Worm (Caenorhabditis elegans) whole organism, late embryonic: ENCODE results near the gene F59A6.13.

Experiments
- ama-1 ChIP-seq: fragments of 150-350 bp; optimal IDR thresholded peaks from 2 replicates; lab custom pipeline; 2014
- ceh-45 ChIP-seq: fragments of 200-800 bp; sonication (Bioruptor generic); IDR thresholded peaks from 2 replicates; pipeline ENCODE4 v1.3.6; 2022; ENCODE audit warnings: missing genetic modification reagents, missing genetic modification characterization, missing compliant biosample characterization
- ceh-48 ChIP-seq: sonication (generic microtip); optimal IDR thresholded peaks from 2 replicates; lab custom pipeline; 2016; ENCODE audit warnings: missing genetic modification characterization, inconsistent platforms, missing compliant biosample characterization
- ceh-9 ChIP-seq: sonication (generic microtip); optimal IDR thresholded peaks from 2 replicates; lab custom pipeline; 2016; ENCODE audit warnings: mild to moderate bottlenecking, missing genetic modification characterization, inconsistent platforms, missing compliant biosample characterization
- dve-1 ChIP-seq: sonication (generic microtip); optimal IDR thresholded peaks from 2 replicates; lab custom pipeline; 2017; ENCODE audit warnings: antibody characterized with exemption, mild to moderate bottlenecking, missing genetic modification characterization, missing compliant biosample characterization
- ets-4 ChIP-seq: sonication (generic microtip); optimal IDR thresholded peaks from 2 replicates; lab custom pipeline; 2016; ENCODE audit warnings: missing genetic modification characterization, missing compliant biosample characterization
- hlh-30 ChIP-seq: sonication (generic microtip); optimal IDR thresholded peaks from 2 replicates; lab custom pipeline; 2017; ENCODE audit warnings: antibody characterized with exemption, missing genetic modification characterization, missing compliant biosample characterization; ENCODE audit not compliant: insufficient read depth
- hlh-8 ChIP-seq: sonication (generic microtip); optimal IDR thresholded peaks from 2 replicates; lab custom pipeline; 2016; ENCODE audit warnings: missing genotype, missing genetic modification characterization, missing compliant biosample characterization
- nhr-11 ChIP-seq: fragments of 150-350 bp; optimal IDR thresholded peaks from 2 replicates; lab custom pipeline; 2014; ENCODE audit warnings: missing biosample characterization, missing genetic modification characterization
- pat-9 ChIP-seq: fragments of 200-800 bp; sonication (Bioruptor generic); optimal IDR thresholded peaks from 2 replicates; lab custom pipeline; 2018; ENCODE audit warnings: mild to moderate bottlenecking, missing genetic modification characterization, moderate library complexity, missing compliant biosample characterization
- pha-4 ChIP-seq: fragments of 150-350 bp; optimal IDR thresholded peaks from 2 replicates; lab custom pipeline; 2018; ENCODE audit warnings: missing biosample characterization, missing genetic modification reagents, missing genetic modification characterization
- pqm-1 ChIP-seq: sonication (generic microtip); optimal IDR thresholded peaks from 2 replicates; lab custom pipeline; 2016; ENCODE audit warnings: missing genetic modification characterization, missing compliant biosample characterization
- rnt-1 ChIP-seq: sonication (generic microtip); optimal IDR thresholded peaks from 2 replicates; lab custom pipeline; 2016; ENCODE audit warnings: missing genetic modification characterization, missing compliant biosample characterization
- unc-55 ChIP-seq: sonication (generic microtip); optimal IDR thresholded peaks from 2 replicates; lab custom pipeline; 2017; ENCODE audit warnings: missing biosample characterization, missing genetic modification reagents, missing genetic modification characterization

ce11 chrII:5055129-5055666 is 32.6 kb downstream of the F59A6.13 start, which contains the start of the genes ify-1 and rpl-22:
- TF ChIP-seq ceh-9 (tag; lab: Kevin White, UChicago) (no peak), hlh-30 (tag; lab: Kevin White, UChicago) (peak; percentile 71), unc-55 (GFP tag; lab: Kevin White, UChicago) (peak; percentile 71), ets-4 (peak; percentile 50), ceh-45 (GFP tag; lab: Robert Waterston, UW) (no peak), ceh-48 (tag; lab: Kevin White, UChicago) (peak; percentile 97), rnt-1 (peak; percentile 73), pqm-1 (tag; lab: Kevin White, UChicago) (peak; percentile 36), hlh-8 (tag; lab: Kevin White, UChicago) (peak; percentile 31), dve-1 (tag; lab: Kevin White, UChicago) (peak; percentile 82), nhr-11 (tag; lab: Kevin White, UChicago) (no peak), pha-4 (tag; lab: Kevin White, UChicago) (no peak), pat-9 (tag; lab: Kevin White, UChicago) (no peak), ama-1 (lab: Kevin White, UChicago) (no peak)
